Fruit fly (Drosophila melanogaster) whole organism, embryonic: ENCODE results near the gene CG31974.

ENCODE experiments used
- CG8281 ChIP-seq: fragments of 200-800 bp; sonication (Bioruptor generic); optimal IDR thresholded peaks from 2 replicates; lab custom pipeline; 2018; ENCODE audit warnings: missing biosample characterization, mild to moderate bottlenecking, missing genetic modification characterization, moderate library complexity
- GATAe ChIP-seq: fragments of 200-800 bp; sonication (Bioruptor generic); conservative IDR thresholded peaks from 2 replicates; pipeline ENCODE4 v1.3.6; 2022; ENCODE audit warnings: missing biosample characterization, missing genetic modification characterization
- H2.0 ChIP-seq: fragments of 200-800 bp; sonication (Bioruptor generic); IDR thresholded peaks from 2 replicates; pipeline ENCODE4 v1.3.6; 2022; ENCODE audit warnings: missing biosample characterization, missing genetic modification characterization
- br ChIP-seq: fragments of >200 bp; optimal IDR thresholded peaks from 2 replicates; lab custom pipeline; 2017
- dimm ChIP-seq: fragments of 200-800 bp; sonication (Bioruptor generic); IDR thresholded peaks from 2 replicates; pipeline ENCODE4 v1.3.6; 2022; ENCODE audit warnings: missing biosample characterization, missing genetic modification characterization
- dm ChIP-seq: fragments of 200-800 bp; sonication (Bioruptor generic); optimal IDR thresholded peaks from 3 replicates; lab custom pipeline; 2016; ENCODE audit warnings: missing biosample characterization, missing genetic modification characterization
- schlank ChIP-seq: fragments of 200-800 bp; sonication (Bioruptor generic); optimal IDR thresholded peaks from 2 replicates; lab custom pipeline; 2018; ENCODE audit warnings: missing biosample characterization, mild to moderate bottlenecking, missing genetic modification characterization

DNA sequence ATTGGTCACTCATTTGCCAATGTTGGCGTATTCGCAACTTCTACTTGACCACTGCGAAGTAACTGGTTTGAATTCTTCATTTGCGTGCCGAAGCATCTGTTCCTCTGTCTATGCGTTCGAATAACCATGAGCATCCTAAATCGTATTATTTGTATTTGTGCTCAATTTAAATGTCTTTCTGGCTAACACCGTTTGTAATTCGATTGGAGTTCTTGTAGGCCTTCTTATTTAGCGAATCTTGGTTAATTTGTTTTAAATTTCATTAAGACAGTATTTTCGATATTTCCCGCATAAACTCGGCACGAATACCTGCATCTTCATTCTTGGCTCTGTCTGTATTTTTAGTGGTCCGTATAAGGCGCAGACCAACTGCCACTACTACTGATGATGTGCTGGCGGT lies 51.1 kb downstream of the CG31974 start:
- TF ChIP-seq br (lab: Kevin White, UChicago) (no peak), GATAe (GFP tag; lab: Robert Waterston, UW) (no peak), schlank (tag; lab: Kevin White, UChicago) (no peak), H2.0 (GFP tag; lab: Robert Waterston, UW) (no peak), CG8281 (tag; lab: Kevin White, UChicago) (no peak), dimm (GFP tag; lab: Robert Waterston, UW) (no peak), dm (GFP tag; lab: Kevin White, UChicago) (no peak)
